Worm (Caenorhabditis elegans) whole organism, L3 larva: Measurements from ENCODE around the gene cutl-19.

ENCODE experiments used
- R02D3.7 ChIP-seq: fragments of 150-350 bp; optimal IDR thresholded peaks from 2 replicates; lab custom pipeline; 2014; ENCODE audit warnings: missing biosample characterization, missing genetic modification characterization
- ama-1 ChIP-seq: fragments of 150-350 bp; optimal IDR thresholded peaks from 2 replicates; lab custom pipeline; 2018
- ceh-16 ChIP-seq: sonication (generic microtip); optimal IDR thresholded peaks from 2 replicates; lab custom pipeline; 2017; ENCODE audit warnings: missing biosample characterization, missing genetic modification characterization
- ceh-28 ChIP-seq: fragments of 150-350 bp; optimal IDR thresholded peaks from 2 replicates; lab custom pipeline; 2014; ENCODE audit warnings: missing biosample characterization, missing genetic modification reagents, missing genetic modification characterization
- ceh-82 ChIP-seq: fragments of 150-350 bp; optimal IDR thresholded peaks from 2 replicates; lab custom pipeline; 2014; ENCODE audit warnings: missing biosample characterization, missing genetic modification characterization
- daf-12 ChIP-seq: fragments of 150-350 bp; optimal IDR thresholded peaks from 2 replicates; lab custom pipeline; 2014; ENCODE audit warnings: missing biosample characterization, missing genetic modification reagents, missing genetic modification characterization
- egl-27 ChIP-seq: sonication (generic microtip); optimal IDR thresholded peaks from 4 replicates; lab custom pipeline; 2017; ENCODE audit warnings: missing biosample characterization, missing genetic modification reagents, missing genetic modification characterization
- egl-5 ChIP-seq: fragments of 150-350 bp; optimal IDR thresholded peaks from 2 replicates; lab custom pipeline; 2017; ENCODE audit warnings: missing biosample characterization, missing genetic modification reagents, missing genetic modification characterization, inconsistent platforms
- elt-1 ChIP-seq: fragments of 150-350 bp; optimal IDR thresholded peaks from 2 replicates; lab custom pipeline; 2014; ENCODE audit warnings: missing biosample characterization, missing genetic modification characterization
- elt-2 ChIP-seq: sonication (generic microtip); optimal IDR thresholded peaks from 2 replicates; lab custom pipeline; 2016; ENCODE audit warnings: missing genetic modification reagents, mild to moderate bottlenecking, missing genetic modification characterization, missing compliant biosample characterization
- elt-3 ChIP-seq, 3 experiments: fragments of 150-350 bp in 1 of 3; sonication (generic microtip) in 2 of 3; optimal IDR thresholded peaks; 2 replicates in 2 of 3; 4 replicates in 1 of 3; lab custom pipeline; 2014 to 2017; ENCODE audit warnings: missing biosample characterization in 3 of 3, missing genetic modification characterization in 3 of 3
- eor-1 ChIP-seq, 2 experiments: fragments of 150-350 bp; optimal IDR thresholded peaks; 2 replicates each; lab custom pipeline; 2014 to 2018; ENCODE audit warnings: missing biosample characterization in 2 of 2, missing genetic modification characterization in 2 of 2
- fkh-10 ChIP-seq: sonication (generic microtip); optimal IDR thresholded peaks from 2 replicates; lab custom pipeline; 2017; ENCODE audit warnings: missing biosample characterization, missing genetic modification reagents, missing genetic modification characterization
- fos-1 ChIP-seq: fragments of 150-350 bp; optimal IDR thresholded peaks from 2 replicates; lab custom pipeline; 2014; ENCODE audit warnings: missing biosample characterization, missing genetic modification characterization
- hmg-11 ChIP-seq: sonication (generic microtip); optimal IDR thresholded peaks from 2 replicates; lab custom pipeline; 2016; ENCODE audit warnings: missing genetic modification characterization, missing compliant biosample characterization
- jun-1 ChIP-seq: fragments of 150-350 bp; optimal IDR thresholded peaks from 2 replicates; lab custom pipeline; 2014; ENCODE audit warnings: missing biosample characterization, missing genetic modification reagents, missing genetic modification characterization
- lin-15B ChIP-seq: fragments of 150-350 bp; optimal IDR thresholded peaks from 2 replicates; lab custom pipeline; 2014; ENCODE audit warnings: missing biosample characterization, missing genetic modification characterization
- lin-39 ChIP-seq: fragments of 150-350 bp; optimal IDR thresholded peaks from 2 replicates; lab custom pipeline; 2018; ENCODE audit warnings: missing biosample characterization, missing genetic modification reagents, missing genetic modification characterization
- lsy-12 ChIP-seq: sonication (generic microtip); optimal IDR thresholded peaks from 2 replicates; lab custom pipeline; 2016; ENCODE audit warnings: mild to moderate bottlenecking, missing genetic modification characterization, missing compliant biosample characterization
- mml-1 ChIP-seq: fragments of 150-350 bp; sonication (generic microtip); optimal IDR thresholded peaks from 3 replicates; lab custom pipeline; 2014; ENCODE audit warnings: missing biosample characterization, missing genetic modification characterization
- nfya-1 ChIP-seq: sonication (generic microtip); optimal IDR thresholded peaks from 2 replicates; lab custom pipeline; 2017; ENCODE audit warnings: missing genetic modification characterization, mild to moderate bottlenecking, missing compliant biosample characterization, antibody characterized with exemption, moderate library complexity; ENCODE audit not compliant: insufficient read depth
- nhr-11 ChIP-seq: fragments of 150-350 bp; optimal IDR thresholded peaks from 2 replicates; lab custom pipeline; 2014; ENCODE audit warnings: missing biosample characterization, missing genetic modification characterization
- nhr-23 ChIP-seq: fragments of 150-350 bp; optimal IDR thresholded peaks from 2 replicates; lab custom pipeline; 2014; ENCODE audit warnings: missing biosample characterization, missing genetic modification reagents, missing genetic modification characterization
- nhr-25 ChIP-seq: sonication (generic microtip); optimal IDR thresholded peaks from 2 replicates; lab custom pipeline; 2017; ENCODE audit warnings: missing biosample characterization, missing genetic modification characterization
- nhr-43 ChIP-seq: sonication (generic microtip); optimal IDR thresholded peaks from 2 replicates; lab custom pipeline; 2016; ENCODE audit warnings: mild to moderate bottlenecking, missing genetic modification characterization, missing compliant biosample characterization; ENCODE audit not compliant: poor library complexity, severe bottlenecking
- nhr-76 ChIP-seq: fragments of 150-350 bp; sonication (generic microtip); optimal IDR thresholded peaks from 5 replicates; lab custom pipeline; 2014; ENCODE audit warnings: missing biosample characterization, missing genetic modification characterization
- nhr-77 ChIP-seq: fragments of 150-350 bp; optimal IDR thresholded peaks from 2 replicates; lab custom pipeline; 2014; ENCODE audit warnings: missing biosample characterization, missing genetic modification characterization
- pha-4 ChIP-seq: fragments of 150-350 bp; optimal IDR thresholded peaks from 2 replicates; lab custom pipeline; 2014; ENCODE audit warnings: missing biosample characterization, missing genetic modification reagents, missing genetic modification characterization
- pqm-1 ChIP-seq: fragments of 150-350 bp; optimal IDR thresholded peaks from 2 replicates; lab custom pipeline; 2017; ENCODE audit warnings: missing biosample characterization, missing genetic modification characterization, inconsistent platforms
- skn-1 ChIP-seq: fragments of 150-350 bp; optimal IDR thresholded peaks from 2 replicates; lab custom pipeline; 2014; ENCODE audit warnings: missing biosample characterization, missing genetic modification characterization
- snpc-4 ChIP-seq: fragments of 150-350 bp; optimal IDR thresholded peaks from 2 replicates; lab custom pipeline; 2014; ENCODE audit warnings: missing biosample characterization, missing genetic modification characterization
- tbx-2 ChIP-seq: sonication (generic microtip); optimal IDR thresholded peaks from 2 replicates; lab custom pipeline; 2016; ENCODE audit warnings: mild to moderate bottlenecking, missing genetic modification characterization, missing compliant biosample characterization
- zag-1 ChIP-seq: fragments of 150-350 bp; optimal IDR thresholded peaks from 2 replicates; lab custom pipeline; 2014; ENCODE audit warnings: missing biosample characterization, missing genetic modification characterization
- ztf-11 ChIP-seq: fragments of 150-350 bp; optimal IDR thresholded peaks from 2 replicates; lab custom pipeline; 2014; ENCODE audit warnings: missing biosample characterization, missing genetic modification characterization
- ztf-4 ChIP-seq: fragments of 150-350 bp; optimal IDR thresholded peaks from 2 replicates; lab custom pipeline; 2014; ENCODE audit warnings: missing biosample characterization, missing genetic modification characterization

The cutl-19 gene

DNA sequence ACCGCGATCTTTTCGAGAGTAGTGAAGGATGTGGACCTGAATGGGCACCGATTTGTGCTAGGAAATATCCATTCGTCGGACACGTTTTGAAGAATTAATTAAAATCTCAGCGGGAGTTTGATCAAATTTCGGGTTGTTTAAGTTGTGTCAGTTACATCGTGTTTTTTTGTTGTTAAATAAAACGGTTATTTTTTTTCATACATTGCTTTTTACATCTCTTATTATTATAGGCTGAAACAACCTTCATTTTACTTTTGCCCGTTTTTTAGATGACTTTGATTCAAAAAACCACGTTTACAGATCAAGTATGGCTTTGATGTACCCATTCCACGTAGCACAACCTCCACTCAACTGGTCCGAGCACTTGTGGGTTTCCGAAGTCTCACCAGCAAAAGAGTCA lies 44.3 kb downstream of the cutl-19 start, which contains the start of gene emb-1:
emb-1 (plus strand) TSS at position 301 of the 400 bp plus-strand sequence.
- TF ChIP-seq fkh-10 (GFP tag; lab: Kevin White, UChicago) = no peak
- TF ChIP-seq mml-1 (tag; lab: Kevin White, UChicago) = no peak
- no peak for TF ChIP-seq nhr-76 (tag; lab: Kevin White, UChicago)
- TF ChIP-seq pqm-1 (tag; lab: Kevin White, UChicago) = no peak
- no peak for TF ChIP-seq nhr-25
- no peak for TF ChIP-seq lsy-12

- no peak for TF ChIP-seq eor-1 (tag; optimal IDR thresholded peaks at IDR 0.05; lab: Kevin White, UChicago)
- TF ChIP-seq ceh-16 (tag; lab: Kevin White, UChicago) = no peak
- TF ChIP-seq R02D3.7 (tag; lab: Kevin White, UChicago) = peak; percentile 84
- TF ChIP-seq tbx-2 (tag; lab: Kevin White, UChicago) = peak; percentile 14
- TF ChIP-seq jun-1 = peak; percentile 49
- TF ChIP-seq egl-5 (tag; lab: Kevin White, UChicago) = peak; percentile 74
- TF ChIP-seq nhr-76 (tag; lab: Kevin White, UChicago) = no peak
- TF ChIP-seq daf-12 = no peak
- peak in 1 of 3 experiments; percentile 7 for TF ChIP-seq elt-3 (tag; optimal IDR thresholded peaks at IDR 0.05; lab: Kevin White, UChicago)
- peak; percentile 55 for TF ChIP-seq elt-2 (tag; lab: Kevin White, UChicago)
- TF ChIP-seq lin-39 (tag; lab: Kevin White, UChicago) = peak; percentile 95
- peak; percentile 88 for TF ChIP-seq nfya-1
- no peak for TF ChIP-seq ztf-11 (tag; lab: Kevin White, UChicago)
- TF ChIP-seq nhr-23 = peak; percentile 90
- peak; percentile 46 for TF ChIP-seq ama-1 (lab: Kevin White, UChicago)
- TF ChIP-seq pha-4 (tag; lab: Kevin White, UChicago) = peak; percentile 91
- TF ChIP-seq snpc-4 (tag; lab: Kevin White, UChicago) = peak; percentile 89
- no peak for TF ChIP-seq elt-1 (tag; lab: Kevin White, UChicago)
- peak; percentile 0 for TF ChIP-seq egl-27 (tag; lab: Kevin White, UChicago)
- TF ChIP-seq hmg-11 (tag; lab: Kevin White, UChicago) = peak; percentile 44
- TF ChIP-seq ceh-82 (tag; lab: Kevin White, UChicago) = peak; percentile 70
- TF ChIP-seq nhr-43 (tag; lab: Kevin White, UChicago) = peak; percentile 95
- TF ChIP-seq zag-1 (tag; lab: Kevin White, UChicago) = no peak
- peak; percentile 69 for TF ChIP-seq fkh-10 (GFP tag; lab: Kevin White, UChicago)
- peak; percentile 89 for TF ChIP-seq nhr-25
- TF ChIP-seq nhr-11 (tag; lab: Kevin White, UChicago) = peak; percentile 74
- TF ChIP-seq ceh-28 (tag; lab: Kevin White, UChicago) = peak; percentile 73
- TF ChIP-seq fos-1 = no peak
- TF ChIP-seq pqm-1 (tag; lab: Kevin White, UChicago) = peak; percentile 58
- TF ChIP-seq nhr-77 (tag; lab: Kevin White, UChicago) = peak; percentile 39
- peak; percentile 99 for TF ChIP-seq lin-15B (tag; lab: Kevin White, UChicago)
- peak; percentile 79 for TF ChIP-seq skn-1
- peak; percentile 85 for TF ChIP-seq lsy-12
Observed at ce11 chrIII:5172470-5172869, 44.9 kb downstream of the cutl-19 start, which contains the start of gene K10D2.5. Gene K10D2.5, plus strand, starts transcription at chrIII:5172720.

ce11 chrIII:5171945-5172344 lies 45.5 kb downstream of the cutl-19 start, which contains the start of gene prp-19:
Gene prp-19, minus strand, starts transcription at chrIII:5172045.
- TF ChIP-seq elt-3 (tag; optimal IDR thresholded peaks at IDR 0.05; lab: Kevin White, UChicago) = no peak

DNA sequence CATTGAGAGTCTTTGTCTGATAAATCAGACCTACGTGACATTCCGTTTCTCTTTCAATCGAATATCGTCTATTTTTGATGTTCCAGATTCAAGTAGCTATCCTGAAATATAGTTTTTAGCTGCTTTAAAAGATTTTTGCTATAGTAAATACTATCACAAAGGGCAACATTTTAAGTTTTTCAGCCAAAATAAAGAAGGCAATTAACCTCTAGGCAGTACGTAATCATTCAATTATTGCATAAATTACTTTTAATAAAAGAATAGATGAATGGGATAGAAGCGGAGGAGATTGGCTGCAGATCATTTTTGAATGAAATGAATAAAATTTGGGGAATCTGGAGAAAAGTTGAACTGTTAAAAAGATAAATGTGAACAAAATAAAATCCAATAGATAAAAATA lies 47.7 kb downstream of the cutl-19 start, which contains the start of gene ulp-1:
ulp-1 (minus strand) TSS at position 101 of the 400 bp plus-strand sequence.
- no peak for TF ChIP-seq egl-27 (tag; lab: Kevin White, UChicago)
- no peak for TF ChIP-seq ztf-4 (tag; lab: Kevin White, UChicago)
- TF ChIP-seq ceh-16 (tag; lab: Kevin White, UChicago) = no peak
